Worm (Caenorhabditis elegans) whole organism, L2 larva: ENCODE data around the gene jmjd-5.

ENCODE experiments used
- C34F6.9 ChIP-seq: fragments of 150-350 bp; optimal IDR thresholded peaks from 2 replicates; lab custom pipeline; 2014; ENCODE audit warnings: missing biosample characterization, missing genetic modification characterization
- F13H6.1 ChIP-seq: sonication (generic microtip); optimal IDR thresholded peaks from 2 replicates; lab custom pipeline; 2016; ENCODE audit warnings: missing genetic modification characterization, missing compliant biosample characterization
- R02D3.7 ChIP-seq: fragments of 150-350 bp; optimal IDR thresholded peaks from 2 replicates; lab custom pipeline; 2014; ENCODE audit warnings: missing biosample characterization, missing genetic modification characterization
- Y55F3AM.14 ChIP-seq: fragments of 200-800 bp; sonication (Bioruptor generic); optimal IDR thresholded peaks from 2 replicates; lab custom pipeline; 2018; ENCODE audit warnings: mild to moderate bottlenecking, missing genetic modification characterization, missing compliant biosample characterization
- ZK546.5 ChIP-seq: sonication (generic microtip); optimal IDR thresholded peaks from 2 replicates; lab custom pipeline; 2017; ENCODE audit warnings: missing biosample characterization, missing genetic modification characterization
- alr-1 ChIP-seq: fragments of 150-350 bp; optimal IDR thresholded peaks from 2 replicates; lab custom pipeline; 2014; ENCODE audit warnings: missing biosample characterization, missing genetic modification characterization
- aly-2 ChIP-seq: fragments of 150-350 bp; optimal IDR thresholded peaks from 2 replicates; lab custom pipeline; 2014; ENCODE audit warnings: missing biosample characterization, missing genetic modification characterization
- ama-1 ChIP-seq: fragments of 150-350 bp; optimal IDR thresholded peaks from 2 replicates; lab custom pipeline; 2018; ENCODE audit warnings: inconsistent platforms
- blmp-1 ChIP-seq: sonication (generic microtip); optimal IDR thresholded peaks from 2 replicates; lab custom pipeline; 2017; ENCODE audit warnings: missing genetic modification characterization, mild to moderate bottlenecking, missing compliant biosample characterization, antibody characterized with exemption, moderate library complexity; ENCODE audit not compliant: insufficient read depth
- ceh-16 ChIP-seq: fragments of 150-350 bp; optimal IDR thresholded peaks from 2 replicates; lab custom pipeline; 2014; ENCODE audit warnings: missing biosample characterization, missing genetic modification characterization
- ceh-82 ChIP-seq: fragments of 150-350 bp; optimal IDR thresholded peaks from 2 replicates; lab custom pipeline; 2014; ENCODE audit warnings: missing biosample characterization, missing genetic modification characterization
- crh-2 ChIP-seq: sonication (generic microtip); optimal IDR thresholded peaks from 2 replicates; lab custom pipeline; 2017; ENCODE audit warnings: missing biosample characterization, missing genetic modification characterization
- dmd-4 ChIP-seq: sonication (generic microtip); optimal IDR thresholded peaks from 2 replicates; lab custom pipeline; 2017; ENCODE audit warnings: missing biosample characterization, missing genetic modification characterization
- egl-27 ChIP-seq: sonication (generic microtip); optimal IDR thresholded peaks from 3 replicates; lab custom pipeline; 2017; ENCODE audit warnings: missing biosample characterization, missing genetic modification reagents, missing genetic modification characterization
- elt-1 ChIP-seq: fragments of 150-350 bp; optimal IDR thresholded peaks from 2 replicates; lab custom pipeline; 2014; ENCODE audit warnings: missing biosample characterization, missing genetic modification characterization
- elt-3 ChIP-seq: sonication (generic microtip); optimal IDR thresholded peaks from 2 replicates; lab custom pipeline; 2017; ENCODE audit warnings: missing biosample characterization, missing genetic modification characterization
- fos-1 ChIP-seq: fragments of 150-350 bp; optimal IDR thresholded peaks from 2 replicates; lab custom pipeline; 2014; ENCODE audit warnings: missing biosample characterization, missing genetic modification characterization
- gmeb-1 ChIP-seq: fragments of 150-350 bp; optimal IDR thresholded peaks from 2 replicates; lab custom pipeline; 2014; ENCODE audit warnings: missing biosample characterization, missing genetic modification characterization
- lin-11 ChIP-seq: fragments of 150-350 bp; sonication (generic microtip); optimal IDR thresholded peaks from 2 replicates; lab custom pipeline; 2014; ENCODE audit warnings: missing biosample characterization, missing genetic modification characterization, inconsistent platforms, mixed read lengths
- lin-13 ChIP-seq: fragments of 150-350 bp; optimal IDR thresholded peaks from 2 replicates; lab custom pipeline; 2014; ENCODE audit warnings: missing biosample characterization, missing genetic modification reagents, missing genetic modification characterization
- lin-39 ChIP-seq: fragments of 150-350 bp; optimal IDR thresholded peaks from 2 replicates; lab custom pipeline; 2014; ENCODE audit warnings: missing biosample characterization, missing genetic modification reagents, missing genetic modification characterization
- lsy-2 ChIP-seq, 2 experiments: fragments of 150-350 bp in 1 of 2; sonication (generic microtip) in 1 of 2; optimal IDR thresholded peaks; 2 replicates each; lab custom pipeline; 2014 to 2017; ENCODE audit warnings: missing biosample characterization in 2 of 2, missing genetic modification characterization in 2 of 2
- mab-5 ChIP-seq: fragments of 150-350 bp; optimal IDR thresholded peaks from 2 replicates; lab custom pipeline; 2014; ENCODE audit warnings: missing biosample characterization, missing genetic modification characterization
- mbf-1 ChIP-seq: sonication (generic microtip); optimal IDR thresholded peaks from 2 replicates; lab custom pipeline; 2017; ENCODE audit warnings: missing biosample characterization, missing genetic modification characterization
- mdl-1 ChIP-seq, 2 experiments: fragments of 150-350 bp in 1 of 2; sonication (generic microtip) in 1 of 2; optimal IDR thresholded peaks; 2 replicates each; lab custom pipeline; 2017; ENCODE audit warnings: missing biosample characterization in 2 of 2, missing genetic modification characterization in 2 of 2
- nhr-10 ChIP-seq: sonication (generic microtip); optimal IDR thresholded peaks from 2 replicates; lab custom pipeline; 2017; ENCODE audit warnings: missing biosample characterization, missing genetic modification characterization
- nhr-11 ChIP-seq: fragments of 150-350 bp; optimal IDR thresholded peaks from 2 replicates; lab custom pipeline; 2014; ENCODE audit warnings: missing biosample characterization, missing genetic modification characterization
- nhr-12 ChIP-seq: fragments of 150-350 bp; optimal IDR thresholded peaks from 2 replicates; lab custom pipeline; 2014; ENCODE audit warnings: missing biosample characterization, missing genetic modification characterization
- nhr-129 ChIP-seq: fragments of 150-350 bp; optimal IDR thresholded peaks from 2 replicates; lab custom pipeline; 2014; ENCODE audit warnings: missing biosample characterization, missing genetic modification characterization
- nhr-21 ChIP-seq: fragments of 150-350 bp; optimal IDR thresholded peaks from 2 replicates; lab custom pipeline; 2014; ENCODE audit warnings: missing biosample characterization, missing genetic modification characterization
- nhr-23 ChIP-seq: fragments of 150-350 bp; optimal IDR thresholded peaks from 2 replicates; lab custom pipeline; 2014; ENCODE audit warnings: missing biosample characterization, missing genetic modification reagents, missing genetic modification characterization
- nhr-237 ChIP-seq: fragments of 150-350 bp; optimal IDR thresholded peaks from 2 replicates; lab custom pipeline; 2014; ENCODE audit warnings: missing biosample characterization, missing genetic modification characterization
- nhr-25 ChIP-seq: fragments of 150-350 bp; sonication (generic microtip); optimal IDR thresholded peaks from 3 replicates; lab custom pipeline; 2014; ENCODE audit warnings: missing biosample characterization, missing genetic modification characterization
- nhr-6 ChIP-seq: fragments of 150-350 bp; optimal IDR thresholded peaks from 2 replicates; lab custom pipeline; 2014; ENCODE audit warnings: missing biosample characterization, missing genetic modification characterization
- nhr-77 ChIP-seq: fragments of 150-350 bp; optimal IDR thresholded peaks from 2 replicates; lab custom pipeline; 2014; ENCODE audit warnings: missing biosample characterization, missing genetic modification characterization
- peb-1 ChIP-seq: fragments of 150-350 bp; optimal IDR thresholded peaks from 2 replicates; lab custom pipeline; 2014; ENCODE audit warnings: missing biosample characterization, missing genetic modification characterization
- sem-4 ChIP-seq: fragments of 150-350 bp; optimal IDR thresholded peaks from 2 replicates; lab custom pipeline; 2014; ENCODE audit warnings: missing biosample characterization, missing genetic modification reagents, missing genetic modification characterization
- skn-1 ChIP-seq: sonication (generic microtip); optimal IDR thresholded peaks from 2 replicates; lab custom pipeline; 2017; ENCODE audit warnings: missing biosample characterization, missing genetic modification characterization
- sma-3 ChIP-seq: sonication (generic microtip); optimal IDR thresholded peaks from 2 replicates; lab custom pipeline; 2016; ENCODE audit warnings: missing genetic modification reagents, missing genetic modification characterization, missing compliant biosample characterization
- sma-9 ChIP-seq, 2 experiments: fragments of 150-350 bp in 1 of 2; sonication (generic microtip) in 1 of 2; optimal IDR thresholded peaks; 2 replicates each; lab custom pipeline; 2014 to 2016; ENCODE audit warnings: missing genetic modification characterization in 2 of 2, mild to moderate bottlenecking in 1 of 2, missing biosample characterization in 1 of 2, missing compliant biosample characterization in 1 of 2, missing genetic modification reagents in 1 of 2, moderate library complexity in 1 of 2
- snpc-4 ChIP-seq: fragments of 150-350 bp; optimal IDR thresholded peaks from 2 replicates; lab custom pipeline; 2014; ENCODE audit warnings: missing biosample characterization, missing genetic modification characterization
- unc-39 ChIP-seq: fragments of 150-350 bp; optimal IDR thresholded peaks from 2 replicates; lab custom pipeline; 2014; ENCODE audit warnings: missing biosample characterization, missing genetic modification characterization
- unc-55 ChIP-seq: fragments of 150-350 bp; sonication (generic microtip); optimal IDR thresholded peaks from 3 replicates; lab custom pipeline; 2014; ENCODE audit warnings: missing biosample characterization, missing genetic modification reagents, missing genetic modification characterization
- unc-62 ChIP-seq: fragments of 150-350 bp; optimal IDR thresholded peaks from 2 replicates; lab custom pipeline; 2014; ENCODE audit warnings: missing biosample characterization, missing genetic modification reagents, missing genetic modification characterization
- zag-1 ChIP-seq: fragments of 150-350 bp; optimal IDR thresholded peaks from 2 replicates; lab custom pipeline; 2014; ENCODE audit warnings: missing biosample characterization, missing genetic modification characterization
- ztf-1 ChIP-seq: fragments of 200-800 bp; sonication (Bioruptor generic); conservative IDR thresholded peaks from 2 replicates; pipeline ENCODE4 v1.3.6; 2022; ENCODE audit warnings: missing genetic modification characterization, missing compliant biosample characterization
- ztf-11 ChIP-seq: sonication (generic microtip); optimal IDR thresholded peaks from 2 replicates; lab custom pipeline; 2017; ENCODE audit warnings: missing biosample characterization, missing genetic modification characterization
- ztf-4 ChIP-seq: fragments of 150-350 bp; optimal IDR thresholded peaks from 2 replicates; lab custom pipeline; 2014; ENCODE audit warnings: missing biosample characterization, missing genetic modification characterization

Gene jmjd-5

DNA sequence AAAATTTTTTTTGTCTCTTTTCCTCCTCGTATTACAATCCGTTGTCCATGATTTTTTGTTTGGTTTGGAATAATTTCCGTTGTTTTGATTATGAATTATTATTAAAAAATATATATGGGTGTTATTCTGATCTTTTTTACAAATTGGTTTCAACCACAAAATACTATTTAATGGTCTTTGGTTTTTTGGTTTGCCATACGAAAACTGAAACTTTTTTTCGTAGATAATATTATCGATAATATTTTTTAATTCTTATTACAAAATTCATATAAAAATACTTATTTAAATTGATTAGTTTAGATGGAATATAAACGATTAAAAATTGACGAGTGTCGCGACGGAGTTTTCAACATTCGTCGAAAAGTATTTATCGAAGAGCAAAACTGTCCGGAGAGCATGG, at the start of gene jmjd-5:
jmjd-5 (plus strand) TSS at position 301 of the 400 bp plus-strand sequence.
- no peak for TF ChIP-seq C34F6.9 (tag; lab: Kevin White, UChicago)
- TF ChIP-seq nhr-11 (tag; lab: Kevin White, UChicago): no peak

DNA sequence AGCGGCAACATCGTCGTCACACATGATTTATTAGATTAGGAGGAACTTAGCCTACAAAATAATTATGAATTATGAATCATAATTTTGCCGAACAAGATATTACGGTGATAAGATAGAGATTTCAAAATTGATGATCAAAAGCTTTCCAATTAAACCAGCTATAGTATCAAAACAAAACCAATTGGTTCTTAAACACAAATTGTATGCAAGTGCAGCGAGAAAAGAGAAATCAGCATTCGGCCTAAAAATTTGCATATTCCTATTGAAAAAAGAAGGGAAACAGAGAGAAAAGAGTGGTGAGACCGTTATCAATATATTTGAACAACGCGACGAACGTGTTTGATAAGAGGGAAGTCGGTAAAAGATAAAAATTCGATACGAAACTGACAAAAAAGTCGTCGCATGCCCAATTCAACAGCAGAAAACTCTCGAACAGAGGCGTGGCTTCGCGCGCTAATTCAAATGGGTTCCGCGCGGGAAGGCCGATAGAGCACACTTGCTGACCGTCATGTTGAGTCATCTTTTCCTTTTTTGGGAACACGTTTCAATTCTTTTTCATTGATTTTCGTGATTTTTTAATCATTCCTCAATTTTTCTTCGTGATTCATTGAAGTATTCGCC, 49.1 kb upstream of the jmjd-5 start, which contains the start of gene act-2:
act-2 (minus strand) TSS at position 51 of the 621 bp plus-strand sequence.
- TF ChIP-seq ceh-16 (tag; lab: Kevin White, UChicago): peak; percentile 64
- TF ChIP-seq nhr-77 (tag; lab: Kevin White, UChicago): no peak
- TF ChIP-seq sma-9 (GFP tag; optimal IDR thresholded peaks at IDR 0.05; lab: Kevin White, UChicago): peak; percentile 8
- TF ChIP-seq sma-9 (tag; optimal IDR thresholded peaks at IDR 0.05; lab: Kevin White, UChicago): no peak
- no peak for TF ChIP-seq ztf-1 (GFP tag; lab: Robert Waterston, UW)
- TF ChIP-seq ztf-11 (tag; lab: Kevin White, UChicago): no peak
- TF ChIP-seq nhr-10 (tag; lab: Kevin White, UChicago): no peak
- TF ChIP-seq nhr-23 (tag; lab: Kevin White, UChicago): no peak
- peak; percentile 86 for TF ChIP-seq crh-2
- TF ChIP-seq alr-1: no peak
- TF ChIP-seq unc-55 (GFP tag; lab: Kevin White, UChicago): peak; percentile 86
- no peak for TF ChIP-seq unc-39 (tag; lab: Kevin White, UChicago)
- TF ChIP-seq nhr-237 (tag; lab: Kevin White, UChicago): no peak
- TF ChIP-seq elt-3 (tag; lab: Kevin White, UChicago): no peak
- no peak for TF ChIP-seq ceh-82 (tag; lab: Kevin White, UChicago)
- no peak for TF ChIP-seq Y55F3AM.14 (GFP tag; lab: Kevin White, UChicago)
- TF ChIP-seq mbf-1 (tag; lab: Kevin White, UChicago): no peak
- TF ChIP-seq mab-5 (tag; lab: Kevin White, UChicago): peak; percentile 21
- TF ChIP-seq unc-62: no peak
- TF ChIP-seq lin-13 (GFP tag; lab: Kevin White, UChicago): peak; percentile 74
- peak; percentile 87 for TF ChIP-seq sma-3 (GFP tag; lab: Kevin White, UChicago)
- no peak for TF ChIP-seq aly-2 (tag; lab: Kevin White, UChicago)
- TF ChIP-seq nhr-12 (tag; lab: Kevin White, UChicago): no peak
- peak; percentile 88 for TF ChIP-seq C34F6.9 (tag; lab: Kevin White, UChicago)
- TF ChIP-seq mdl-1 (tag; optimal IDR thresholded peaks at IDR 0.05; lab: Kevin White, UChicago): no peak
- no peak for TF ChIP-seq R02D3.7 (tag; lab: Kevin White, UChicago)
- peak; percentile 15 for TF ChIP-seq zag-1 (tag; lab: Kevin White, UChicago)
- TF ChIP-seq nhr-21 (tag; lab: Kevin White, UChicago): peak; percentile 20
- no peak for TF ChIP-seq nhr-11 (tag; lab: Kevin White, UChicago)
- TF ChIP-seq fos-1: peak; percentile 97
- peak; percentile 40 for TF ChIP-seq ama-1 (lab: Kevin White, UChicago)
- peak; percentile 84 for TF ChIP-seq nhr-25
- TF ChIP-seq nhr-6 (tag; lab: Kevin White, UChicago): no peak
- no peak for TF ChIP-seq egl-27 (tag; lab: Kevin White, UChicago)
- TF ChIP-seq elt-1: no peak
- TF ChIP-seq lsy-2 (tag; optimal IDR thresholded peaks at IDR 0.05; lab: Kevin White, UChicago): peak in 1 of 2 experiments; percentile 75
- TF ChIP-seq F13H6.1 (tag; lab: Kevin White, UChicago): peak; percentile 44
- TF ChIP-seq nhr-129 (tag; lab: Kevin White, UChicago): peak; percentile 76
- TF ChIP-seq lin-11 (tag; lab: Kevin White, UChicago): peak; percentile 76
- TF ChIP-seq ztf-4 (tag; lab: Kevin White, UChicago): peak; percentile 50
- no peak for TF ChIP-seq dmd-4 (tag; lab: Kevin White, UChicago)
- no peak for TF ChIP-seq peb-1 (tag; lab: Kevin White, UChicago)
- TF ChIP-seq sem-4 (tag; lab: Kevin White, UChicago): peak; percentile 80
- peak; percentile 69 for TF ChIP-seq gmeb-1 (tag; lab: Kevin White, UChicago)
- no peak for TF ChIP-seq skn-1
- TF ChIP-seq blmp-1 (tag; lab: Kevin White, UChicago): peak; percentile 57
- peak; percentile 55 for TF ChIP-seq snpc-4 (tag; lab: Kevin White, UChicago)
- TF ChIP-seq lin-39 (tag; lab: Kevin White, UChicago): no peak
- no peak for TF ChIP-seq ZK546.5 (tag; lab: Kevin White, UChicago)
